Worm (Caenorhabditis elegans) whole organism, L4 larva: ENCODE data around the gene srlf-11.

Experiments
- F10B5.3 ChIP-seq: sonication (generic microtip); optimal IDR thresholded peaks from 2 replicates; lab custom pipeline; 2016; ENCODE audit warnings: mild to moderate bottlenecking, missing genetic modification characterization, missing compliant biosample characterization
- F37D6.2 ChIP-seq: sonication (generic microtip); optimal IDR thresholded peaks from 2 replicates; lab custom pipeline; 2016; ENCODE audit warnings: mild to moderate bottlenecking, missing genetic modification characterization, missing compliant biosample characterization
- F44E2.7 ChIP-seq: fragments of 200-800 bp; sonication (Bioruptor generic); IDR thresholded peaks from 2 replicates; pipeline ENCODE4 v2.1.2; 2022; ENCODE audit warnings: missing genetic modification characterization, missing compliant biosample characterization
- R02D3.7 ChIP-seq: fragments of 150-350 bp; sonication (generic microtip); optimal IDR thresholded peaks from 3 replicates; lab custom pipeline; 2014; ENCODE audit warnings: missing biosample characterization, missing genetic modification characterization
- T20F7.1 ChIP-seq: fragments of 200-800 bp; sonication (Bioruptor generic); optimal IDR thresholded peaks from 2 replicates; lab custom pipeline; 2018; ENCODE audit warnings: mild to moderate bottlenecking, missing genetic modification characterization, missing compliant biosample characterization
- Y105C5A.15 ChIP-seq: fragments of 200-800 bp; sonication (Bioruptor generic); IDR thresholded peaks from 2 replicates; pipeline ENCODE4 v1.3.6; 2022; ENCODE audit warnings: missing genetic modification characterization, missing compliant biosample characterization
- Y5F2A.4 ChIP-seq: fragments of 200-800 bp; sonication (Bioruptor generic); optimal IDR thresholded peaks from 2 replicates; lab custom pipeline; 2018; ENCODE audit warnings: mild to moderate bottlenecking, missing genetic modification characterization, missing compliant biosample characterization
- Y75B8A.6 ChIP-seq: fragments of 200-800 bp; sonication (Bioruptor generic); IDR thresholded peaks from 2 replicates; pipeline ENCODE4 v1.3.6; 2022; ENCODE audit warnings: missing genetic modification reagents, missing genetic modification characterization, missing compliant biosample characterization
- aha-1 ChIP-seq: fragments of 150-350 bp; peaks from one replicate; lab custom pipeline; 2014; ENCODE audit warnings: missing biosample characterization, missing genetic modification characterization
- aly-2 ChIP-seq: sonication (generic microtip); optimal IDR thresholded peaks from 2 replicates; lab custom pipeline; 2018; ENCODE audit warnings: missing biosample characterization, missing genetic modification characterization
- arid-1 ChIP-seq: fragments of 200-800 bp; sonication (Bioruptor generic); conservative IDR thresholded peaks from 2 replicates; pipeline ENCODE4 v1.3.6; 2022; ENCODE audit warnings: missing genetic modification reagents, missing genetic modification characterization, missing compliant biosample characterization
- attf-4 ChIP-seq: sonication (generic microtip); optimal IDR thresholded peaks from 3 replicates; lab custom pipeline; 2017; ENCODE audit warnings: missing biosample characterization, missing genetic modification characterization
- ceh-20 ChIP-seq: fragments of 200-800 bp; sonication (Bioruptor generic); IDR thresholded peaks from 2 replicates; pipeline ENCODE4 v1.3.6; 2022; ENCODE audit warnings: missing genetic modification reagents, missing genetic modification characterization, missing compliant biosample characterization
- ceh-44 ChIP-seq: fragments of 200-800 bp; sonication (Bioruptor generic); IDR thresholded peaks from 2 replicates; pipeline ENCODE4 v1.3.6; 2022; ENCODE audit warnings: missing genetic modification reagents, missing genetic modification characterization, missing compliant biosample characterization
- ces-1 ChIP-seq: fragments of 150-350 bp; sonication (generic microtip); optimal IDR thresholded peaks from 4 replicates; lab custom pipeline; 2014; ENCODE audit warnings: missing biosample characterization, missing genetic modification reagents, missing genetic modification characterization
- ctbp-1 ChIP-seq: fragments of 200-800 bp; sonication (Bioruptor generic); IDR thresholded peaks from 2 replicates; pipeline ENCODE4 v1.3.6; 2022; ENCODE audit warnings: missing genetic modification reagents, missing genetic modification characterization, missing compliant biosample characterization
- daf-16 ChIP-seq, 3 experiments: sonication (generic microtip); optimal IDR thresholded peaks; 2 replicates each; lab custom pipeline; 2016 to 2017; ENCODE audit warnings: missing genetic modification characterization in 3 of 3, missing genetic modification reagents in 3 of 3, mild to moderate bottlenecking in 2 of 3, missing compliant biosample characterization in 2 of 3, missing biosample characterization in 1 of 3, moderate library complexity in 1 of 3
- dmd-6 ChIP-seq: fragments of 200-800 bp; sonication (Bioruptor generic); IDR thresholded peaks from 2 replicates; pipeline ENCODE4 v1.3.6; 2022; ENCODE audit warnings: missing genetic modification reagents, missing genetic modification characterization, missing compliant biosample characterization
- dmd-8 ChIP-seq: fragments of 200-800 bp; sonication (Bioruptor generic); IDR thresholded peaks from 2 replicates; pipeline ENCODE4 v1.3.6; 2022; ENCODE audit warnings: missing genetic modification characterization, missing compliant biosample characterization
- duxl-1 ChIP-seq: sonication (generic microtip); optimal IDR thresholded peaks from 2 replicates; lab custom pipeline; 2016; ENCODE audit warnings: mild to moderate bottlenecking, missing genetic modification characterization, moderate library complexity, missing compliant biosample characterization; ENCODE audit not compliant: poor library complexity
- egl-43 ChIP-seq: fragments of 200-800 bp; sonication (Bioruptor generic); IDR thresholded peaks from 2 replicates; pipeline ENCODE4 v1.3.6; 2022; ENCODE audit warnings: missing genetic modification reagents, missing genetic modification characterization, missing compliant biosample characterization
- hlh-30 ChIP-seq: sonication (generic microtip); optimal IDR thresholded peaks from 2 replicates; lab custom pipeline; 2017; ENCODE audit warnings: antibody characterized with exemption, mild to moderate bottlenecking, missing genetic modification characterization, missing compliant biosample characterization; ENCODE audit not compliant: insufficient read depth
- lin-29 ChIP-seq: fragments of 200-800 bp; sonication (Bioruptor generic); IDR thresholded peaks from 2 replicates; pipeline ENCODE4 v1.3.6; 2022; ENCODE audit warnings: missing genetic modification reagents, missing genetic modification characterization, missing compliant biosample characterization
- lir-3 ChIP-seq: sonication (generic microtip); optimal IDR thresholded peaks from 2 replicates; lab custom pipeline; 2016; ENCODE audit warnings: mild to moderate bottlenecking, missing genetic modification characterization, missing compliant biosample characterization
- lsy-2 ChIP-seq, 2 experiments: fragments of 150-350 bp in 1 of 2; sonication (generic microtip) in 1 of 2; optimal IDR thresholded peaks; 2 replicates each; lab custom pipeline; 2014 to 2017; ENCODE audit warnings: missing biosample characterization in 2 of 2, missing genetic modification characterization in 2 of 2
- madf-5 ChIP-seq, 2 experiments: fragments of 200-800 bp; sonication (Bioruptor generic); IDR thresholded peaks; 2 replicates each; pipeline ENCODE4 v1.3.6; 2022; ENCODE audit warnings: missing compliant biosample characterization in 2 of 2, missing genetic modification characterization in 2 of 2
- madf-9 ChIP-seq: fragments of 200-800 bp; sonication (Bioruptor generic); conservative IDR thresholded peaks from 2 replicates; pipeline ENCODE4 v1.3.6; 2022; ENCODE audit warnings: missing genetic modification reagents, missing genetic modification characterization, missing compliant biosample characterization
- mdt-29 ChIP-seq: fragments of 200-800 bp; sonication (Bioruptor generic); IDR thresholded peaks from 2 replicates; pipeline ENCODE4 v1.3.6; 2022; ENCODE audit warnings: missing genetic modification reagents, missing genetic modification characterization, missing compliant biosample characterization
- mes-2 ChIP-seq: sonication (generic microtip); optimal IDR thresholded peaks from 2 replicates; lab custom pipeline; 2016; ENCODE audit warnings: missing genotype, mild to moderate bottlenecking, missing genetic modification characterization, missing compliant biosample characterization; ENCODE audit not compliant: poor library complexity, severe bottlenecking
- mxl-2 ChIP-seq: fragments of 200-800 bp; sonication (Bioruptor generic); conservative IDR thresholded peaks from 2 replicates; pipeline ENCODE4 v1.3.6; 2022; ENCODE audit warnings: missing genetic modification reagents, missing genetic modification characterization, missing compliant biosample characterization
- nhr-111 ChIP-seq: fragments of 200-800 bp; sonication (Bioruptor generic); optimal IDR thresholded peaks from 2 replicates; lab custom pipeline; 2018; ENCODE audit warnings: mild to moderate bottlenecking, missing genetic modification characterization, missing compliant biosample characterization
- nhr-25 ChIP-seq: sonication (generic microtip); optimal IDR thresholded peaks from 2 replicates; lab custom pipeline; 2017; ENCODE audit warnings: missing genetic modification characterization, mild to moderate bottlenecking, missing compliant biosample characterization, antibody characterized with exemption, moderate library complexity, borderline replicate concordance; ENCODE audit not compliant: insufficient read depth
- nhr-28 ChIP-seq: fragments of 150-350 bp; optimal IDR thresholded peaks from 2 replicates; lab custom pipeline; 2014; ENCODE audit warnings: missing biosample characterization, missing genetic modification characterization
- nhr-42 ChIP-seq: fragments of 200-800 bp; sonication (Bioruptor generic); IDR thresholded peaks from 2 replicates; pipeline ENCODE4 v1.3.6; 2022; ENCODE audit warnings: missing genetic modification characterization, missing compliant biosample characterization
- nhr-6 ChIP-seq: fragments of 150-350 bp; optimal IDR thresholded peaks from 2 replicates; lab custom pipeline; 2014; ENCODE audit warnings: missing biosample characterization, missing genetic modification characterization
- nhr-76 ChIP-seq: fragments of 150-350 bp; optimal IDR thresholded peaks from 2 replicates; lab custom pipeline; 2014; ENCODE audit warnings: missing biosample characterization, missing genetic modification characterization
- saeg-2 ChIP-seq: fragments of 200-800 bp; sonication (Bioruptor generic); IDR thresholded peaks from 2 replicates; pipeline ENCODE4 v1.3.6; 2022; ENCODE audit warnings: missing genetic modification reagents, missing genetic modification characterization, missing compliant biosample characterization
- sdz-12 ChIP-seq: fragments of 200-800 bp; sonication (Bioruptor generic); optimal IDR thresholded peaks from 2 replicates; lab custom pipeline; 2018; ENCODE audit warnings: mild to moderate bottlenecking, missing genetic modification characterization, missing compliant biosample characterization
- set-16 ChIP-seq: fragments of 200-800 bp; sonication (Bioruptor generic); IDR thresholded peaks from 2 replicates; pipeline ENCODE4 v1.3.6; 2022; ENCODE audit warnings: missing genetic modification reagents, missing genetic modification characterization, missing compliant biosample characterization
- skn-1 ChIP-seq: fragments of 150-350 bp; optimal IDR thresholded peaks from 2 replicates; lab custom pipeline; 2014; ENCODE audit warnings: missing biosample characterization, missing genetic modification characterization
- snpc-1.2 ChIP-seq: fragments of 200-800 bp; sonication (Bioruptor generic); IDR thresholded peaks from 2 replicates; pipeline ENCODE4 v1.3.6; 2022; ENCODE audit warnings: missing genetic modification reagents, missing genetic modification characterization, missing compliant biosample characterization
- spr-1 ChIP-seq: sonication (generic microtip); optimal IDR thresholded peaks from 2 replicates; lab custom pipeline; 2016; ENCODE audit warnings: mild to moderate bottlenecking, missing genetic modification characterization, missing compliant biosample characterization
- tag-97 ChIP-seq: fragments of 200-800 bp; sonication (Bioruptor generic); IDR thresholded peaks from 2 replicates; pipeline ENCODE4 v1.3.6; 2022; ENCODE audit warnings: missing genetic modification characterization, missing compliant biosample characterization
- tra-1 ChIP-seq: fragments of 200-800 bp; sonication (Bioruptor generic); IDR thresholded peaks from 2 replicates; pipeline ENCODE4 v1.3.6; 2022; ENCODE audit warnings: missing genetic modification reagents, missing genetic modification characterization, missing compliant biosample characterization
- unc-62 ChIP-seq, 3 experiments: fragments of 150-350 bp in 1 of 3; sonication (generic microtip); optimal IDR thresholded peaks in 2 of 3; peaks in 1 of 3; 1 replicate in 1 of 3; 2 replicates in 2 of 3; lab custom pipeline; 2014 to 2017; ENCODE audit warnings: missing biosample characterization in 3 of 3, missing genetic modification characterization in 3 of 3, missing genetic modification reagents in 3 of 3, missing genotype in 1 of 3
- vab-7 ChIP-seq: fragments of 200-800 bp; sonication (Bioruptor generic); IDR thresholded peaks from 2 replicates; pipeline ENCODE4 v1.3.6; 2022; ENCODE audit warnings: missing genetic modification reagents, missing genetic modification characterization, missing compliant biosample characterization
- zip-11 ChIP-seq: fragments of 200-800 bp; sonication (Bioruptor generic); IDR thresholded peaks from 2 replicates; pipeline ENCODE4 v1.3.6; 2022; ENCODE audit warnings: missing genetic modification characterization, missing compliant biosample characterization
- ztf-11 ChIP-seq: fragments of 150-350 bp; optimal IDR thresholded peaks from 2 replicates; lab custom pipeline; 2014; ENCODE audit warnings: missing biosample characterization, missing genetic modification characterization

The srlf-11 gene

DNA sequence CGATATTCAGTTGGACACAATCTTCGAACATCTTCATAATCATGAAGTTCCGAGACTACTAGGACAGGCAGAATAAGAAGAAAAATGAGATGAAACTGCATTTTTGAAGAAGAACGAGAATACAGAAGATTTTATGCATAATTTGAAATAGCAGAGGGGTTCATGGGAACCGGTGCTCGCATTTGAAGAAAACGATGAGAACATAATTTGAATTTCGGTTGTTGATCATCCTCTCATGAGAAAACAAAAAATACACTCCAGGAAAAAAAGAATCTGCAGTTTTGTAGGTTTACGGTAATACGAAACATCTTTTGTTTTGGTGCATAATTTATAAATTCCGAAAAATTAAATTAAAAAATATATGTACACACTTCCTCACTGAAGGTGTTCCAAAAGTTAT lies at the start of gene srlf-11:
Gene srlf-11, minus strand, starts transcription at position 101 of the 400 bp plus-strand sequence.
- no peak for TF ChIP-seq tra-1
- TF ChIP-seq skn-1 (tag; lab: Kevin White, UChicago), result no peak
- no peak for TF ChIP-seq vab-7 (GFP tag; lab: Robert Waterston, UW)
- no peak for TF ChIP-seq T20F7.1 (GFP tag; lab: Kevin White, UChicago)
- TF ChIP-seq egl-43, result no peak
- TF ChIP-seq dmd-8, result no peak
- no peak for TF ChIP-seq nhr-111 (GFP tag; lab: Kevin White, UChicago)

DNA sequence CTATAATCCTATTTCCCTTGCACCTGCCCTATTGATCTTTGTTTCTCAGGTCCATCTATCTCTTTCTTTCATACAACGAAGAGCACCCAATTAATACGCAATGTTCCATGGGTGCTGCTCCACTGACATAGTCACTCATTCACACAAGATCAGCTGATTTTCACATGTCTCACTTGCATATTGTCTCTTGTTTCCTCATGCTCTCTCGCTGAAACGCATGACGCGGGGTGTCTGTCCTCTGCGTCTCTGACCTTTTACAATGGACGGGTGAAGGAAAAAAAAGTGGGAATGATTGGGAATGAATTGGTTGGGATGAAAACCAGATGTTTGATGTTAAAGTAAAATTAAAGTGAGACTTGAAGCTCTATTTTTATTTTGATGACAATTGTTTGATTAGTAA lies 49.5 kb upstream of the srlf-11 start:
- TF ChIP-seq nhr-6, result peak; percentile 67
- no peak for TF ChIP-seq nhr-25 (tag; lab: Kevin White, UChicago)
- TF ChIP-seq aly-2 (tag; lab: Kevin White, UChicago), result no peak
- peak; percentile 100 for TF ChIP-seq hlh-30 (tag; lab: Kevin White, UChicago)
- TF ChIP-seq attf-4, result peak; percentile 62
- TF ChIP-seq F44E2.7, result no peak
- peak; percentile 91 for TF ChIP-seq mxl-2 (GFP tag; lab: Robert Waterston, UW)
- peak; percentile 57; the same call in 1 of the 2 replicates for TF ChIP-seq madf-9
- no peak for TF ChIP-seq sdz-12 (GFP tag; lab: Kevin White, UChicago)
- no peak for TF ChIP-seq Y5F2A.4 (GFP tag; lab: Kevin White, UChicago)
- TF ChIP-seq dmd-8, result no peak
- no peak for TF ChIP-seq duxl-1 (tag; lab: Kevin White, UChicago)
- TF ChIP-seq T20F7.1 (GFP tag; lab: Kevin White, UChicago), result peak; percentile 78
- TF ChIP-seq daf-16 (GFP tag; optimal IDR thresholded peaks at IDR 0.05; lab: Kevin White, UChicago), result peak in 1 of 2 experiments; percentile 50
- TF ChIP-seq daf-16 (tag; optimal IDR thresholded peaks at IDR 0.05; lab: Kevin White, UChicago), result peak; percentile 67
- no peak for TF ChIP-seq R02D3.7 (tag; lab: Kevin White, UChicago)
- no peak for TF ChIP-seq saeg-2 (GFP tag; lab: Robert Waterston, UW)
- TF ChIP-seq arid-1, result 0 out of 2 replicates have a peak, but pooled peaks have one; percentile 34
- TF ChIP-seq mdt-29, result peak; percentile 80
- peak; percentile 33; the same call in 1 of the 2 replicates for TF ChIP-seq snpc-1.2
- no peak for TF ChIP-seq Y105C5A.15 (GFP tag; lab: Robert Waterston, UW)
- no peak for TF ChIP-seq spr-1 (tag; lab: Kevin White, UChicago)
- no peak for TF ChIP-seq ces-1 (GFP tag; lab: Kevin White, UChicago)
- no peak for TF ChIP-seq lir-3 (tag; lab: Kevin White, UChicago)
- TF ChIP-seq lin-29 (GFP tag; lab: Robert Waterston, UW), result no peak
- peak; percentile 80 for TF ChIP-seq ctbp-1 (GFP tag; lab: Robert Waterston, UW)
- TF ChIP-seq tag-97 (GFP tag; lab: Robert Waterston, UW), result no peak
- TF ChIP-seq ceh-44 (GFP tag; lab: Robert Waterston, UW), result no peak; the same call in 1 of the 2 replicates
- TF ChIP-seq tra-1, result peak; percentile 84
- TF ChIP-seq ztf-11, result no peak
- TF ChIP-seq nhr-76, result no peak
- TF ChIP-seq madf-5 (GFP tag; IDR thresholded peaks at IDR 0.05; lab: Robert Waterston, UW), result no peak
- no peak for TF ChIP-seq Y75B8A.6 (GFP tag; lab: Robert Waterston, UW)
- TF ChIP-seq aha-1, result peak; percentile 75
- TF ChIP-seq F10B5.3 (tag; lab: Kevin White, UChicago), result no peak
- TF ChIP-seq nhr-42 (GFP tag; lab: Robert Waterston, UW), result no peak
- TF ChIP-seq unc-62 (GFP tag; optimal IDR thresholded peaks at IDR 0.05 in 1 of 2; lab: Kevin White, UChicago), result peak in 1 of 2 experiments; percentile 98
- no peak for TF ChIP-seq unc-62 (tag; optimal IDR thresholded peaks at IDR 0.05; lab: Kevin White, UChicago)
- TF ChIP-seq F37D6.2 (tag; lab: Kevin White, UChicago), result peak; percentile 63
- peak; percentile 85 to 90 for TF ChIP-seq lsy-2 (tag; optimal IDR thresholded peaks at IDR 0.05; lab: Kevin White, UChicago)
- TF ChIP-seq mes-2 (tag; lab: Kevin White, UChicago), result peak; percentile 75
- no peak for TF ChIP-seq zip-11 (GFP tag; lab: Robert Waterston, UW)
- peak; percentile 55 for TF ChIP-seq nhr-28 (tag; lab: Kevin White, UChicago)
- TF ChIP-seq dmd-6, result peak; percentile 88
- peak; percentile 91 for TF ChIP-seq ceh-20 (GFP tag; lab: Robert Waterston, UW)
- peak; percentile 49 for TF ChIP-seq set-16 (GFP tag; lab: Robert Waterston, UW)
